Fruit fly (Drosophila melanogaster): ENCODE results near the gene mRpS18C.

mRpS18C gene

DNA sequence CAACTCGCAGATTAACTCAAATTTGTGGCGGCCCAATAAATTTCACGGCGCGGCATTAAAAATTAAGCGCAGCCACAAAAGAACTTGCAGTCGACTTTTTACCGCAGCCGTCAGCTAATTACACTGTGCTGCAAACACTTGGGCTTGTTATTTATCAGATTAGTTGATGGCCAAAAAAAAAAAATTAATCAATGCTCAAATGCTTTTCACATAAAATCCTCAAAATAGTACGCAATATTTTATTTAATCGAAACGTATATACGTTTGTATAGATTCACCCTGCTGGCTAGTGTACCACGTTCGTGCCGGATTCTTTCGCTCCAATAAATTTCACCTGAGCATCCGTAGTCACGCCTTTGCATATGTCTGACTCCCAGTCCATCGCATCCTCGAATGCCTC lies 10.0 kb upstream of the mRpS18C start:
- TF ChIP-seq sv (GFP tag; optimal IDR thresholded peaks at IDR 0.05) (no peak), rgr (GFP tag; optimal IDR thresholded peaks at IDR 0.05) (peak; percentile 60), sage (GFP tag; optimal IDR thresholded peaks at IDR 0.05) (no peak), OdsH (GFP tag; optimal IDR thresholded peaks at IDR 0.05) (peak; percentile 55), Jra (GFP tag; optimal IDR thresholded peaks at IDR 0.05) (no peak), CG32264 (GFP tag; optimal IDR thresholded peaks at IDR 0.05) (no peak), Rel (GFP tag; optimal IDR thresholded peaks at IDR 0.05) (no peak), Rel (tag; optimal IDR thresholded peaks at IDR 0.05) (no peak), foxo (GFP tag; optimal IDR thresholded peaks at IDR 0.05) (peak in 1 of 2 experiments; percentile 70), dsf (GFP tag; optimal IDR thresholded peaks at IDR 0.05; ENCODE audit: borderline replicate concordance) (no peak), N (GFP tag; optimal IDR thresholded peaks at IDR 0.05) (no peak), HLH106 (tag; optimal IDR thresholded peaks at IDR 0.05) (peak; percentile 27), brk (GFP tag; optimal IDR thresholded peaks at IDR 0.05) (no peak), Hnf4 (GFP tag; optimal IDR thresholded peaks at IDR 0.05) (peak; percentile 9), pan (optimal IDR thresholded peaks at IDR 0.05) (no peak), psq (GFP tag; optimal IDR thresholded peaks at IDR 0.05) (no peak), lola (GFP tag; optimal IDR thresholded peaks at IDR 0.05) (no peak), br (GFP tag; optimal IDR thresholded peaks at IDR 0.05) (peak; percentile 57), Sp1 (GFP tag; optimal IDR thresholded peaks at IDR 0.05) (peak; percentile 6), usp (GFP tag; optimal IDR thresholded peaks at IDR 0.05) (no peak), Hr83 (GFP tag; optimal IDR thresholded peaks at IDR 0.05; ENCODE audit: poor library complexity, severe bottlenecking) (no peak), Hr78 (GFP tag; optimal IDR thresholded peaks at IDR 0.05) (no peak), Myc (optimal IDR thresholded peaks at IDR 0.05) (no peak), dl (GFP tag; optimal IDR thresholded peaks at IDR 0.05; ENCODE audit: insufficient read depth in 1 of 2, partially characterized antibody in 2 of 2) (no peak), Mio (GFP tag; optimal IDR thresholded peaks at IDR 0.05) (no peak), Vsx2 (GFP tag; optimal IDR thresholded peaks at IDR 0.05; ENCODE audit: partially characterized antibody) (no peak), h (GFP tag; optimal IDR thresholded peaks at IDR 0.05) (peak; percentile 56), GATAd (GFP tag; optimal IDR thresholded peaks at IDR 0.05) (no peak), Abd-B (GFP tag; optimal IDR thresholded peaks at IDR 0.05) (no peak), tai (GFP tag; optimal IDR thresholded peaks at IDR 0.05) (no peak), jim (GFP tag; optimal IDR thresholded peaks at IDR 0.05) (no peak), dmrt93B (GFP tag; optimal IDR thresholded peaks at IDR 0.05) (peak; percentile 0), woc (GFP tag; optimal IDR thresholded peaks at IDR 0.05) (peak; percentile 9), CG9705 (GFP tag; optimal IDR thresholded peaks at IDR 0.05) (no peak), CrebA (GFP tag; optimal IDR thresholded peaks at IDR 0.05; ENCODE audit: borderline replicate concordance) (no peak), fru (GFP tag; optimal IDR thresholded peaks at IDR 0.05) (peak; percentile 44), Dif (GFP tag; optimal IDR thresholded peaks at IDR 0.05; ENCODE audit: partially characterized antibody) (no peak), ey (GFP tag; optimal IDR thresholded peaks at IDR 0.05) (peak; percentile 46), Dfd (GFP tag; optimal IDR thresholded peaks at IDR 0.05) (no peak)

DNA sequence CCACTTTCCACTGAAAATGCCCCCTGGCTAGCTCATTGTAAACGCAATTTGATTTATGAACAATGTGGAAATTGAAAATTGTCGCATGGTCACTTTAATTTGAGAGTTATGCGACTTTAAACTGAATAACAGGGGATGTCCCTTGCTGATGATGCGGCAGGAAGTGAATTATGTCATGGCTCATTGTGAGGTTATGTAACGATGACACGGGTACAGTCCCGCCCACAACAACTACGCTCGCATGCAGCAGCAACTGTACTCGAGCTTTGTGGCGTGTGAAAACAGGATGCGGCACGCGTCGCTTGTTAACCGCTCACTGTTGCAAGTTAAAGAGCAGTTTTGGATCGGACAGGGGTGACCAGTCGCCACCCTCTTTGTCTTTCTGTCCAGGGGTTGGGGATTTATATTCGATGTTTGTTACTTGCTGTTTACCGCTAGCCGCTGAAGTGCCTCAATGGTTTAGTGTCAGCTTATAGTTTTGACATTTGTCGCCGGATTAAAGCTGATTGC lies 7.0 kb upstream of the mRpS18C start:
- TF ChIP-seq Rel (GFP tag; optimal IDR thresholded peaks at IDR 0.05) (no peak), Rel (tag; optimal IDR thresholded peaks at IDR 0.05) (no peak), dsf (GFP tag; optimal IDR thresholded peaks at IDR 0.05; ENCODE audit: borderline replicate concordance) (no peak), Mio (GFP tag; optimal IDR thresholded peaks at IDR 0.05) (no peak), Hnf4 (GFP tag; optimal IDR thresholded peaks at IDR 0.05) (no peak), N (GFP tag; optimal IDR thresholded peaks at IDR 0.05) (no peak), h (GFP tag; optimal IDR thresholded peaks at IDR 0.05) (no peak), pan (optimal IDR thresholded peaks at IDR 0.05) (no peak), Dfd (GFP tag; optimal IDR thresholded peaks at IDR 0.05) (no peak), lola (GFP tag; optimal IDR thresholded peaks at IDR 0.05) (no peak), fru (GFP tag; optimal IDR thresholded peaks at IDR 0.05) (no peak), usp (GFP tag; optimal IDR thresholded peaks at IDR 0.05) (no peak), Vsx2 (GFP tag; optimal IDR thresholded peaks at IDR 0.05; ENCODE audit: partially characterized antibody) (no peak), CrebA (GFP tag; optimal IDR thresholded peaks at IDR 0.05; ENCODE audit: borderline replicate concordance) (no peak), woc (GFP tag; optimal IDR thresholded peaks at IDR 0.05) (no peak)

Measured in whole organism, wandering third instar larva.